Worm (Caenorhabditis elegans) whole organism, young adult: Measurements from ENCODE around the gene mig-14.

ENCODE experiments used
- C17E4.6 ChIP-seq: fragments of 200-800 bp; sonication (Bioruptor generic); IDR thresholded peaks from 2 replicates; pipeline ENCODE4 v1.3.6; 2022; ENCODE audit warnings: missing genetic modification reagents, missing genetic modification characterization, missing compliant biosample characterization
- ama-1 ChIP-seq, 3 experiments: fragments of 150-350 bp in 1 of 3; sonication (generic microtip) in 2 of 3; optimal IDR thresholded peaks; 2 replicates each; lab custom pipeline; 2014 to 2018; ENCODE audit warnings: missing biosample characterization in 2 of 3, missing genetic modification characterization in 2 of 3, missing genetic modification reagents in 2 of 3
- pbrm-1 ChIP-seq: fragments of 200-800 bp; sonication (Bioruptor generic); IDR thresholded peaks from 2 replicates; pipeline ENCODE4 v1.3.6; 2022; ENCODE audit warnings: missing genetic modification reagents, missing genetic modification characterization, missing compliant biosample characterization
- pha-4 ChIP-seq: fragments of 150-350 bp; sonication (generic microtip); optimal IDR thresholded peaks from 2 replicates; lab custom pipeline; 2014; ENCODE audit warnings: missing biosample characterization, missing genetic modification reagents, missing genetic modification characterization

DNA sequence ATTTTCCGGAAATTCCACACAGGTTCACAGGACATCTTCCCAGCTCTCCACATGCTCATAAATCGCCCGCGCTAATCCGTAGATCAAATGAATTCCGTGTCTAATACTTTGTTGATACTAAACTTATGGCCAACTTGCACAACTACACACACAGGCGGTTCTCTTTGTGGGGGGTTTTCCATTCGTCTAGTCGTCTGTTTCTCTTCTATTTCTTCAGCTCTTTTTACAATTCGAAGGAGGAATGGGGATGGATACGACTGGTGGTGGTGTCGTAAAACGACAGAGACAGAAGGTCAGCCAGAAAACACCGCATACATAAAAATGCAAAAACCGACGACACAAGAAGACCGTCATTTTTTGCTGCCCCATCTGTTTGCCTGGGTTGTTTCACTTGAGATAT is 2.1 kb upstream of the mig-14 start:
- no peak for TF ChIP-seq C17E4.6
- no peak for TF ChIP-seq ama-1 (optimal IDR thresholded peaks at IDR 0.05; lab: Kevin White, UChicago)
- no peak for TF ChIP-seq ama-1 (GFP tag; optimal IDR thresholded peaks at IDR 0.05; lab: Kevin White, UChicago)
- no peak for TF ChIP-seq pbrm-1
- no peak for TF ChIP-seq pha-4 (tag; lab: Kevin White, UChicago)
